Fruit fly (Drosophila melanogaster) whole organism, embryonic: ENCODE measurements around the gene Cypl.
A peak's percentile ranks its signal among the peaks of the same experiment; 100 is the strongest.

ENCODE experiments used
- Ada2b ChIP-seq: fragments of 200-800 bp; sonication (Bioruptor generic); IDR thresholded peaks from 2 replicates; pipeline ENCODE4 v1.3.6; 2022; ENCODE audit warnings: missing biosample characterization, missing genetic modification characterization
- Antp ChIP-seq: fragments of 200-800 bp; sonication (Bioruptor generic); optimal IDR thresholded peaks from 3 replicates; lab custom pipeline; 2016; ENCODE audit warnings: missing biosample characterization, missing genetic modification characterization
- B-H1 ChIP-seq: fragments of 200-800 bp; sonication (Bioruptor generic); IDR thresholded peaks from 3 replicates; pipeline ENCODE4 v1.3.6; 2022; ENCODE audit warnings: missing biosample characterization, missing genetic modification characterization
- Bgb ChIP-seq: fragments of 200-800 bp; sonication (Bioruptor generic); IDR thresholded peaks from 2 replicates; pipeline ENCODE4 v1.3.6; 2022; ENCODE audit warnings: missing biosample characterization, missing genetic modification characterization; ENCODE audit not compliant: partially characterized antibody
- Blimp-1 ChIP-seq: fragments of 200-800 bp; sonication (Bioruptor generic); optimal IDR thresholded peaks from 3 replicates; lab custom pipeline; 2018; ENCODE audit warnings: missing biosample characterization, missing genetic modification characterization, mild to moderate bottlenecking, moderate library complexity, missing genetic modification reagents
- CG11093 ChIP-seq: fragments of 200-800 bp; sonication (Bioruptor generic); IDR thresholded peaks from 3 replicates; pipeline ENCODE4 v1.3.6; 2022; ENCODE audit warnings: missing biosample characterization, missing genetic modification characterization
- CG12299 ChIP-seq: fragments of 200-800 bp; sonication (Bioruptor generic); optimal IDR thresholded peaks from 2 replicates; lab custom pipeline; 2018; ENCODE audit warnings: missing biosample characterization, mild to moderate bottlenecking, missing genetic modification characterization
- CG12391 ChIP-seq: fragments of 200-800 bp; sonication (Bioruptor generic); optimal IDR thresholded peaks from 3 replicates; lab custom pipeline; 2018; ENCODE audit warnings: missing biosample characterization, mild to moderate bottlenecking, missing genetic modification characterization, moderate library complexity
- CG15269 ChIP-seq: fragments of 200-800 bp; sonication (Bioruptor generic); optimal IDR thresholded peaks from 2 replicates; lab custom pipeline; 2018; ENCODE audit warnings: missing biosample characterization, mild to moderate bottlenecking, missing genetic modification characterization, moderate library complexity
- CG16863 ChIP-seq: fragments of 200-800 bp; sonication (Bioruptor generic); optimal IDR thresholded peaks from 3 replicates; lab custom pipeline; 2016; ENCODE audit warnings: missing biosample characterization, missing genetic modification characterization
- CG17829 ChIP-seq: fragments of 200-800 bp; optimal IDR thresholded peaks from 2 replicates; lab custom pipeline; 2019; ENCODE audit warnings: missing biosample characterization, mild to moderate bottlenecking, missing genetic modification characterization, moderate library complexity
- CG18011 ChIP-seq: fragments of 200-800 bp; sonication (Bioruptor generic); optimal IDR thresholded peaks from 2 replicates; lab custom pipeline; 2017; ENCODE audit warnings: missing biosample characterization, missing genetic modification characterization, mild to moderate bottlenecking, moderate library complexity, missing genotype
- CG2116 ChIP-seq: fragments of 200-800 bp; sonication (Bioruptor generic); optimal IDR thresholded peaks from 3 replicates; lab custom pipeline; 2018; ENCODE audit warnings: missing biosample characterization, mild to moderate bottlenecking, missing genetic modification characterization
- CG2129 ChIP-seq: fragments of 200-800 bp; sonication (Bioruptor generic); IDR thresholded peaks from 2 replicates; pipeline ENCODE4 v1.3.6; 2022; ENCODE audit warnings: missing biosample characterization, missing genetic modification characterization; ENCODE audit not compliant: partially characterized antibody
- CG2875 ChIP-seq: fragments of 200-800 bp; sonication (Bioruptor generic); optimal IDR thresholded peaks from 2 replicates; lab custom pipeline; 2017; ENCODE audit warnings: missing biosample characterization, mild to moderate bottlenecking, missing genetic modification characterization, missing genetic modification reagents
- CG31224 ChIP-seq: fragments of 200-800 bp; sonication (Bioruptor generic); IDR thresholded peaks from 2 replicates; pipeline ENCODE4 v1.3.6; 2022; ENCODE audit warnings: missing biosample characterization, missing genetic modification characterization
- CG31365 ChIP-seq: fragments of 200-800 bp; sonication (Bioruptor generic); optimal IDR thresholded peaks from 2 replicates; lab custom pipeline; 2018; ENCODE audit warnings: missing biosample characterization, mild to moderate bottlenecking, missing genetic modification characterization
- CG5245 ChIP-seq: fragments of 200-800 bp; sonication (Bioruptor generic); optimal IDR thresholded peaks from 3 replicates; lab custom pipeline; 2016; ENCODE audit warnings: missing biosample characterization, missing genetic modification characterization
- CG6791 ChIP-seq: fragments of 200-800 bp; sonication (Bioruptor generic); IDR thresholded peaks from 3 replicates; pipeline ENCODE4 v1.3.6; 2022; ENCODE audit warnings: missing biosample characterization, missing genetic modification characterization; ENCODE audit not compliant: partially characterized antibody
- CG7987 ChIP-seq: fragments of 200-800 bp; sonication (Bioruptor generic); optimal IDR thresholded peaks from 2 replicates; lab custom pipeline; 2018; ENCODE audit warnings: missing biosample characterization, mild to moderate bottlenecking, missing genetic modification characterization, moderate library complexity
- CG9797 ChIP-seq: fragments of 200-800 bp; sonication (Bioruptor generic); optimal IDR thresholded peaks from 3 replicates; lab custom pipeline; 2018; ENCODE audit warnings: missing biosample characterization, mild to moderate bottlenecking, missing genetic modification characterization
- CG9876 ChIP-seq: fragments of 200-800 bp; sonication (Bioruptor generic); optimal IDR thresholded peaks from 2 replicates; lab custom pipeline; 2016; ENCODE audit warnings: missing biosample characterization, missing genetic modification characterization
- CHES-1-like ChIP-seq: fragments of 200-800 bp; sonication (Bioruptor generic); optimal IDR thresholded peaks from 2 replicates; lab custom pipeline; 2016; ENCODE audit warnings: missing biosample characterization, missing genetic modification characterization
- CrebB ChIP-seq: fragments of 200-800 bp; sonication (Bioruptor generic); optimal IDR thresholded peaks from 3 replicates; lab custom pipeline; 2018; ENCODE audit warnings: missing biosample characterization, mild to moderate bottlenecking, missing genetic modification characterization
- D19A ChIP-seq: fragments of 200-800 bp; optimal IDR thresholded peaks from 3 replicates; lab custom pipeline; 2019; ENCODE audit warnings: missing biosample characterization, mild to moderate bottlenecking, missing genetic modification characterization, moderate library complexity
- Gsc ChIP-seq: fragments of 200-800 bp; sonication (Bioruptor generic); IDR thresholded peaks from 2 replicates; pipeline ENCODE4 v1.3.6; 2022; ENCODE audit warnings: missing biosample characterization, missing genetic modification characterization
- Jarid2 ChIP-seq: fragments of 200-800 bp; sonication (Bioruptor generic); optimal IDR thresholded peaks from 3 replicates; lab custom pipeline; 2017; ENCODE audit warnings: mild to moderate bottlenecking, missing biosample characterization, missing genetic modification reagents, missing genetic modification characterization
- MTF-1 ChIP-seq: fragments of 200-800 bp; sonication (Bioruptor generic); optimal IDR thresholded peaks from 2 replicates; lab custom pipeline; 2018; ENCODE audit warnings: missing biosample characterization, mild to moderate bottlenecking, missing genetic modification characterization, borderline replicate concordance
- NfI ChIP-seq: fragments of 200-800 bp; sonication (Bioruptor generic); optimal IDR thresholded peaks from 3 replicates; lab custom pipeline; 2018; ENCODE audit warnings: missing biosample characterization, mild to moderate bottlenecking, missing genetic modification characterization, moderate library complexity
- Stat92E ChIP-seq, 3 experiments: fragments of >200 bp in 2 of 3; fragments of 200-800 bp in 1 of 3; sonication (Bioruptor generic) in 1 of 3; optimal IDR thresholded peaks; 2 replicates each; lab custom pipeline; 2017 to 2019; ENCODE audit warnings: missing biosample characterization in 3 of 3, missing genetic modification characterization in 3 of 3, mild to moderate bottlenecking in 1 of 3, moderate library complexity in 1 of 3
- Usf ChIP-seq: fragments of 200-800 bp; sonication (Bioruptor generic); optimal IDR thresholded peaks from 2 replicates; lab custom pipeline; 2017; ENCODE audit warnings: missing genotype, missing biosample characterization, missing genetic modification characterization
- amos ChIP-seq: fragments of 200-800 bp; sonication (Bioruptor generic); IDR thresholded peaks from 2 replicates; pipeline ENCODE4 v1.3.6; 2022; ENCODE audit warnings: missing biosample characterization, missing genetic modification characterization; ENCODE audit not compliant: partially characterized antibody
- bab2 ChIP-seq: fragments of 200-800 bp; sonication (Bioruptor generic); optimal IDR thresholded peaks from 2 replicates; lab custom pipeline; 2016; ENCODE audit warnings: missing biosample characterization, missing genetic modification characterization
- caup ChIP-seq: fragments of 200-800 bp; sonication (Bioruptor generic); optimal IDR thresholded peaks from 3 replicates; lab custom pipeline; 2017; ENCODE audit warnings: missing biosample characterization, mild to moderate bottlenecking, missing genetic modification characterization, moderate library complexity; ENCODE audit not compliant: severe bottlenecking
- dimm ChIP-seq: fragments of 200-800 bp; sonication (Bioruptor generic); IDR thresholded peaks from 2 replicates; pipeline ENCODE4 v1.3.6; 2022; ENCODE audit warnings: missing biosample characterization, missing genetic modification characterization
- disco-r ChIP-seq: fragments of 200-800 bp; sonication (Bioruptor generic); optimal IDR thresholded peaks from 2 replicates; lab custom pipeline; 2016; ENCODE audit warnings: missing biosample characterization, missing genetic modification characterization
- ham ChIP-seq: fragments of 200-800 bp; sonication (Bioruptor generic); IDR thresholded peaks from 2 replicates; pipeline ENCODE4 v1.3.6; 2022; ENCODE audit warnings: missing biosample characterization, missing genetic modification characterization
- hth ChIP-seq: fragments of >200 bp; optimal IDR thresholded peaks from 2 replicates; lab custom pipeline; 2017; ENCODE audit warnings: inconsistent platforms
- insv ChIP-seq, 2 experiments: fragments of 200-800 bp; sonication (Bioruptor generic); optimal IDR thresholded peaks; 3 replicates each; lab custom pipeline; 2016 to 2018; ENCODE audit warnings: missing biosample characterization in 2 of 2, missing genetic modification characterization in 2 of 2
- lmd ChIP-seq: fragments of 200-800 bp; sonication (Bioruptor generic); IDR thresholded peaks from 2 replicates; pipeline ENCODE4 v1.3.6; 2022; ENCODE audit warnings: missing biosample characterization, missing genetic modification characterization
- onecut ChIP-seq: fragments of 200-800 bp; sonication (Bioruptor generic); IDR thresholded peaks from 2 replicates; pipeline ENCODE4 v1.3.6; 2022; ENCODE audit warnings: missing biosample characterization, missing genetic modification characterization
- pb ChIP-seq: fragments of 200-800 bp; sonication (Bioruptor generic); optimal IDR thresholded peaks from 3 replicates; lab custom pipeline; 2016; ENCODE audit warnings: missing biosample characterization, missing genetic modification characterization
- phol ChIP-seq: fragments of 200-800 bp; sonication (Bioruptor generic); optimal IDR thresholded peaks from 3 replicates; lab custom pipeline; 2018; ENCODE audit warnings: missing biosample characterization, mild to moderate bottlenecking, missing genetic modification characterization, moderate library complexity
- pros ChIP-seq: fragments of 200-800 bp; sonication (Bioruptor generic); optimal IDR thresholded peaks from 3 replicates; lab custom pipeline; 2019; ENCODE audit warnings: missing biosample characterization, mild to moderate bottlenecking, missing genetic modification characterization, moderate library complexity
- pzg ChIP-seq: fragments of 200-800 bp; sonication (Bioruptor generic); optimal IDR thresholded peaks from 3 replicates; lab custom pipeline; 2018; ENCODE audit warnings: missing biosample characterization, mild to moderate bottlenecking, missing genetic modification characterization, moderate library complexity
- scrt ChIP-seq: fragments of 200-800 bp; sonication (Bioruptor generic); optimal IDR thresholded peaks from 2 replicates; lab custom pipeline; 2018; ENCODE audit warnings: missing biosample characterization, mild to moderate bottlenecking, missing genetic modification characterization, moderate library complexity
- stwl ChIP-seq: fragments of 200-800 bp; sonication (Bioruptor generic); optimal IDR thresholded peaks from 3 replicates; lab custom pipeline; 2018; ENCODE audit warnings: missing biosample characterization, mild to moderate bottlenecking, missing genetic modification characterization, moderate library complexity
- sug ChIP-seq: fragments of 200-800 bp; optimal IDR thresholded peaks from 2 replicates; lab custom pipeline; 2019; ENCODE audit warnings: missing biosample characterization, mild to moderate bottlenecking, missing genetic modification characterization, moderate library complexity
- tx ChIP-seq: fragments of 200-800 bp; sonication (Bioruptor generic); optimal IDR thresholded peaks from 2 replicates; lab custom pipeline; 2016; ENCODE audit warnings: missing biosample characterization, missing genetic modification characterization

Gene Cypl

dm6 chr3L:546819-547441, 4.2 kb upstream of the Cypl start (continued):
- TF ChIP-seq Gsc (GFP tag; lab: Robert Waterston, UW), result no peak
- peak; percentile 48 for TF ChIP-seq pb (GFP tag; lab: Kevin White, UChicago)
- TF ChIP-seq pros (GFP tag; lab: Kevin White, UChicago), result no peak
- TF ChIP-seq bab2 (GFP tag; lab: Kevin White, UChicago), result peak; percentile 75
- no peak for TF ChIP-seq Stat92E (GFP tag; optimal IDR thresholded peaks at IDR 0.05; lab: Kevin White, UChicago)
- TF ChIP-seq MTF-1 (GFP tag; lab: Kevin White, UChicago), result no peak
- peak; percentile 66; the same call in 2 of the 3 replicates for TF ChIP-seq CG11093
- TF ChIP-seq CG31365 (tag; lab: Kevin White, UChicago), result peak; percentile 61
- TF ChIP-seq CG9797 (GFP tag; lab: Kevin White, UChicago), result no peak
- no peak for TF ChIP-seq phol (tag; lab: Kevin White, UChicago)
- TF ChIP-seq amos (GFP tag; lab: Robert Waterston, UW), result no peak
- TF ChIP-seq tx, result peak; percentile 77
- TF ChIP-seq CG7987 (GFP tag; lab: Kevin White, UChicago), result peak; percentile 65
- TF ChIP-seq pzg (GFP tag; lab: Kevin White, UChicago), result no peak
- TF ChIP-seq CG12391 (tag; lab: Kevin White, UChicago), result peak; percentile 69
- peak; percentile 87 for TF ChIP-seq caup
- TF ChIP-seq CG15269 (tag; lab: Kevin White, UChicago), result peak; percentile 80
- peak; percentile 87 for TF ChIP-seq Ada2b (GFP tag; lab: Robert Waterston, UW)
- no peak for TF ChIP-seq Bgb
- peak in 1 of 2 experiments; percentile 7 for TF ChIP-seq insv (GFP tag; optimal IDR thresholded peaks at IDR 0.05; lab: Kevin White, UChicago)
- TF ChIP-seq CG6791 (GFP tag; lab: Robert Waterston, UW), result no peak
- TF ChIP-seq Jarid2 (GFP tag; lab: Kevin White, UChicago), result peak; percentile 18
- TF ChIP-seq hth (lab: Kevin White, UChicago), result no peak
- TF ChIP-seq lmd (GFP tag; lab: Robert Waterston, UW), result peak; percentile 90
- peak; percentile 2 for TF ChIP-seq CG2116 (GFP tag; lab: Kevin White, UChicago)
- TF ChIP-seq Antp (GFP tag; lab: Kevin White, UChicago), result peak; percentile 82
- TF ChIP-seq B-H1, result peak; percentile 65; the same call in 2 of the 3 replicates
- TF ChIP-seq CG17829 (tag; lab: Kevin White, UChicago), result peak; percentile 40
- TF ChIP-seq disco-r (GFP tag; lab: Kevin White, UChicago), result peak; percentile 69
- no peak for TF ChIP-seq CG2129 (GFP tag; lab: Robert Waterston, UW)
- TF ChIP-seq D19A (tag; lab: Kevin White, UChicago), result peak; percentile 20
- no peak for TF ChIP-seq dimm
- TF ChIP-seq NfI (GFP tag; lab: Kevin White, UChicago), result peak; percentile 85
- TF ChIP-seq CG9876 (GFP tag; lab: Kevin White, UChicago), result peak; percentile 61
- TF ChIP-seq CG12299, result peak; percentile 80
- TF ChIP-seq CG16863 (GFP tag; lab: Kevin White, UChicago), result no peak
- TF ChIP-seq Usf (GFP tag; lab: Kevin White, UChicago), result peak; percentile 65
- peak; percentile 12; the same call in 1 of the 2 replicates for TF ChIP-seq onecut (GFP tag; lab: Robert Waterston, UW)
- TF ChIP-seq CG2875, result no peak
- peak; percentile 78 for TF ChIP-seq CrebB (tag; lab: Kevin White, UChicago)
- no peak for TF ChIP-seq stwl (tag; lab: Kevin White, UChicago)
- TF ChIP-seq ham (GFP tag; lab: Robert Waterston, UW), result peak; percentile 71; the same call in 1 of the 2 replicates
- peak; percentile 72 for TF ChIP-seq CG18011 (GFP tag; lab: Kevin White, UChicago)
- TF ChIP-seq sug (tag; lab: Kevin White, UChicago), result peak; percentile 84
- TF ChIP-seq CG5245, result no peak
- no peak for TF ChIP-seq Blimp-1 (GFP tag; lab: Kevin White, UChicago)
- TF ChIP-seq CG31224 (GFP tag; lab: Robert Waterston, UW), result peak; percentile 89
- peak; percentile 78 for TF ChIP-seq scrt (GFP tag; lab: Kevin White, UChicago)
- TF ChIP-seq CHES-1-like, result peak; percentile 90
